Worm (Caenorhabditis elegans): ENCODE measurements around the gene Y110A2AR.1.

Y110A2AR.1 gene

ce11 chrII:2965215-2965998, 45.9 kb downstream of the Y110A2AR.1 start:
- no peak for TF ChIP-seq zag-1 (tag; optimal IDR thresholded peaks at IDR 0.05)

ce11 chrII:2966350-2966749, 46.8 kb downstream of the Y110A2AR.1 start:
- TF ChIP-seq sma-9 (GFP tag; optimal IDR thresholded peaks at IDR 0.05): no peak
- no peak for TF ChIP-seq sma-9 (tag; optimal IDR thresholded peaks at IDR 0.05)
- no peak for TF ChIP-seq ztf-1 (GFP tag; conservative IDR thresholded peaks at IDR 0.05)
- TF ChIP-seq R02D3.7 (tag; optimal IDR thresholded peaks at IDR 0.05): no peak
- TF ChIP-seq nhr-6 (tag; optimal IDR thresholded peaks at IDR 0.05): no peak
- TF ChIP-seq nhr-10 (tag; optimal IDR thresholded peaks at IDR 0.05): no peak
- no peak for TF ChIP-seq lin-39 (tag; optimal IDR thresholded peaks at IDR 0.05)
- no peak for TF ChIP-seq lin-13 (GFP tag; optimal IDR thresholded peaks at IDR 0.05)
- no peak for TF ChIP-seq mab-5 (tag; optimal IDR thresholded peaks at IDR 0.05)

DNA sequence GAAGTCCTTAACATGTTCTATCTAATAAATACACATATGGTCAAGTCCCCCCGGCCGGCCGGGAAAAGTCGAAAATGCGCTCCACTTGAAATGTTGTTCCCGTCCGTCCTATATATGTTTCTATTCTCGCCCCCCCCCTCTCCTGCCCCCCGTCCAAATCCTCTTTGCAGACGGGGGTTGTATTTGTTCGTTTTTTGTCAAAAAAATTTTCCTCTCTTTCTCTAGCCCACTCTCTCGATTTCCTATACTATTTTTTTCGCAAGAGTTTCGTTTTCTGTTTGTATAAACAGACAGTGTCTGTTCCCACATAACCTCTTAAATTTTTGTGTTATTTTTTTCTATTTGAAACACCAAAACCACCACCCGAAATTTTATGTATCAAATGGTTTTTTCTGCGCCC, 47.6 kb downstream of the Y110A2AR.1 start:
- TF ChIP-seq F13H6.1 (tag; optimal IDR thresholded peaks at IDR 0.05) (peak; percentile 74), sma-9 (GFP tag; optimal IDR thresholded peaks at IDR 0.05) (peak; percentile 8), sma-9 (tag; optimal IDR thresholded peaks at IDR 0.05) (no peak), nhr-129 (tag; optimal IDR thresholded peaks at IDR 0.05) (no peak)

Measured in whole organism, L2 larva.